Fruit fly (Drosophila melanogaster): ENCODE data around the gene CG17298.
A peak's percentile ranks its signal among the peaks of the same experiment; 100 is the strongest.

The CG17298 gene

DNA sequence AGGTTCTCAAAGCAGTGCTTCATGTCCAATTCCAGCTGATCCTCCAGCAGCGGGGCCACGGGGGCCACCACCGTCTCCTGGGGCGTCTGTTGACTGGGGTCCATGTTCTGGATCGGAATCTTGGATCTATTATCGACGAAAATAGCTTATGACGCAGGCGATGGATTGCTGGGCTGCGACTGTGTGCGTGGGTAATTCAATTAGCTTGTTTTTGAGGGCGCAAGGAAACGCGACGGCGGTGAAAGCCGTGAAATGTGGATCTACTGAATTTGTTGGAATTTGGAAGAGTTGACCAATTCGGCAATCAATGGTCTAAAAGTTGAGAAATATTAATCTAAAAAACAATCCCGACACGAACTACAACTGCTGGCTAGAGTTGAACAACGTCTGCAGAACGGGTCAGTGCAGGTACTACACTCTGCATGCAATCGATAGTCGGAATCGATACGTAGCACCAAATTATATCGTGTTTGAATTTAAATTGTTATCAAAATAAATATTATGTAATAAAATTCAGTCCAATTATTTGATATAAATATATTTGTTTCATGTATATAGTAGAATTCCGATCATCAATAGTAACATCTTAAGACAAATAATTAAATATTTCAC lies 9.5 kb upstream of the CG17298 start, which contains the start of gene CG3308 (continued):
- TF ChIP-seq Ets65A (GFP tag) (no peak), CG12155 (GFP tag; optimal IDR thresholded peaks at IDR 0.05) (peak; percentile 40), Dbx (GFP tag; IDR thresholded peaks at IDR 0.05) (peak; percentile 60; the same call in 2 of the 3 replicates), CG4617 (GFP tag; optimal IDR thresholded peaks at IDR 0.05; ENCODE audit: borderline replicate concordance) (peak; percentile 90), ranshi (GFP tag; IDR thresholded peaks at IDR 0.05) (no peak), CG18619 (GFP tag; optimal IDR thresholded peaks at IDR 0.05) (no peak), ttk (GFP tag; IDR thresholded peaks at IDR 0.05) (no peak), sens (GFP tag) (peak; percentile 69), cas (GFP tag; IDR thresholded peaks at IDR 0.05) (no peak), CG9797 (GFP tag; optimal IDR thresholded peaks at IDR 0.05) (peak; percentile 36), CG7839 (tag; optimal IDR thresholded peaks at IDR 0.05) (peak; percentile 30), maf-S (GFP tag; optimal IDR thresholded peaks at IDR 0.05) (peak; percentile 19), jumu (GFP tag; optimal IDR thresholded peaks at IDR 0.05) (peak; percentile 15), CG14860 (GFP tag; IDR thresholded peaks at IDR 0.05; ENCODE audit: partially characterized antibody) (peak; percentile 75), ewg (GFP tag; optimal IDR thresholded peaks at IDR 0.05) (no peak), CG10979 (tag; optimal IDR thresholded peaks at IDR 0.05) (peak; percentile 45), Doc2 (GFP tag; IDR thresholded peaks at IDR 0.05) (no peak), CG10147 (GFP tag; optimal IDR thresholded peaks at IDR 0.05) (peak; percentile 9), Dip2 (GFP tag; IDR thresholded peaks at IDR 0.05) (no peak), row (GFP tag; IDR thresholded peaks at IDR 0.05) (peak; percentile 20; the same call in 1 of the 3 replicates), kay (GFP tag; optimal IDR thresholded peaks at IDR 0.05) (peak; percentile 36), CG10209 (GFP tag; optimal IDR thresholded peaks at IDR 0.05) (peak; percentile 1), abd-A (tag; optimal IDR thresholded peaks at IDR 0.05) (peak; percentile 4), CG6175 (GFP tag; IDR thresholded peaks at IDR 0.05) (no peak), Mes4 (GFP tag; optimal IDR thresholded peaks at IDR 0.05) (no peak), en (GFP tag; optimal IDR thresholded peaks at IDR 0.05) (no peak), CG10267 (tag; optimal IDR thresholded peaks at IDR 0.05) (peak; percentile 97), emc (GFP tag; optimal IDR thresholded peaks at IDR 0.05) (no peak), CG11504 (tag; optimal IDR thresholded peaks at IDR 0.05) (no peak), mld (GFP tag; IDR thresholded peaks at IDR 0.05; ENCODE audit: partially characterized antibody) (peak; percentile 76; the same call in 2 of the 3 replicates), CG12744 (GFP tag; optimal IDR thresholded peaks at IDR 0.05) (no peak), Xbp1 (GFP tag; optimal IDR thresholded peaks at IDR 0.05) (peak; percentile 56), Fer1 (GFP tag; optimal IDR thresholded peaks at IDR 0.05) (peak; percentile 56), Dad (GFP tag; optimal IDR thresholded peaks at IDR 0.05) (peak; percentile 45), CG2116 (GFP tag; optimal IDR thresholded peaks at IDR 0.05) (peak; percentile 80), sug (tag; optimal IDR thresholded peaks at IDR 0.05) (peak; percentile 51), CG13296 (GFP tag; optimal IDR thresholded peaks at IDR 0.05) (peak; percentile 57), CG4707 (GFP tag; optimal IDR thresholded peaks at IDR 0.05) (no peak), PHDP (tag; optimal IDR thresholded peaks at IDR 0.05) (no peak), HmgZ (tag; optimal IDR thresholded peaks at IDR 0.05) (peak; percentile 74), slbo (GFP tag; IDR thresholded peaks at IDR 0.05) (peak; percentile 70), CG11085 (GFP tag; IDR thresholded peaks at IDR 0.05) (0 out of 2 replicates have a peak, but pooled peaks have one; percentile 20), jing (GFP tag; optimal IDR thresholded peaks at IDR 0.05) (no peak), Tbp (GFP tag; optimal IDR thresholded peaks at IDR 0.05) (no peak), E2f2 (GFP tag; IDR thresholded peaks at IDR 0.05) (peak; percentile 97), CG7928 (GFP tag; optimal IDR thresholded peaks at IDR 0.05) (peak; percentile 28), CoRest (tag; optimal IDR thresholded peaks at IDR 0.05) (peak; percentile 30), CG6854 (GFP tag; optimal IDR thresholded peaks at IDR 0.05) (no peak), H15 (GFP tag; IDR thresholded peaks at IDR 0.05) (0 out of 3 replicates have a peak, but pooled peaks have one; percentile 9), CHES-1-like (GFP tag; optimal IDR thresholded peaks at IDR 0.05) (peak; percentile 22)

Measured in whole organism, embryonic.